Fruit fly (Drosophila melanogaster) whole organism, prepupa: ENCODE results near the gene GILT2.

ENCODE experiments used
- Blimp-1 ChIP-seq: fragments of 200-800 bp; sonication (Bioruptor generic); optimal IDR thresholded peaks from 3 replicates; lab custom pipeline; 2017; ENCODE audit warnings: missing biosample characterization, missing genetic modification characterization, mild to moderate bottlenecking, moderate library complexity, missing genetic modification reagents
- CG10631 ChIP-seq: fragments of 200-800 bp; sonication (Bioruptor generic); optimal IDR thresholded peaks from 2 replicates; lab custom pipeline; 2016; ENCODE audit warnings: missing biosample characterization, missing genetic modification characterization
- CG10669 ChIP-seq: fragments of 200-800 bp; sonication (Bioruptor generic); optimal IDR thresholded peaks from 3 replicates; lab custom pipeline; 2018; ENCODE audit warnings: missing biosample characterization, mild to moderate bottlenecking, missing genetic modification characterization, moderate library complexity
- CG11294 ChIP-seq: fragments of 200-800 bp; sonication (Bioruptor generic); IDR thresholded peaks from 2 replicates; pipeline ENCODE4 v1.3.6; 2022; ENCODE audit warnings: missing biosample characterization, missing genetic modification characterization
- CG11902 ChIP-seq: fragments of 200-800 bp; sonication (Bioruptor generic); optimal IDR thresholded peaks from 3 replicates; lab custom pipeline; 2016; ENCODE audit warnings: missing biosample characterization, missing genetic modification characterization
- CG15336 ChIP-seq: fragments of 200-800 bp; sonication (Bioruptor generic); IDR thresholded peaks from 2 replicates; pipeline ENCODE4 v1.3.6; 2022; ENCODE audit warnings: missing biosample characterization, missing genetic modification characterization
- CG3032 ChIP-seq: fragments of 200-800 bp; optimal IDR thresholded peaks from 2 replicates; lab custom pipeline; 2019; ENCODE audit warnings: missing biosample characterization, mild to moderate bottlenecking, missing genetic modification characterization, moderate library complexity
- CG31627 ChIP-seq: fragments of 200-800 bp; sonication (Bioruptor generic); optimal IDR thresholded peaks from 3 replicates; lab custom pipeline; 2016; ENCODE audit warnings: missing biosample characterization, missing genetic modification characterization
- CG32006 ChIP-seq: fragments of 200-800 bp; sonication (Bioruptor generic); optimal IDR thresholded peaks from 3 replicates; lab custom pipeline; 2017; ENCODE audit warnings: missing biosample characterization, mild to moderate bottlenecking, missing genetic modification characterization
- CG3919 ChIP-seq: fragments of 200-800 bp; sonication (Bioruptor generic); optimal IDR thresholded peaks from 3 replicates; lab custom pipeline; 2016; ENCODE audit warnings: missing biosample characterization, missing genetic modification characterization
- CG4318 ChIP-seq: fragments of 200-800 bp; sonication (Bioruptor generic); optimal IDR thresholded peaks from 3 replicates; lab custom pipeline; 2017; ENCODE audit warnings: missing biosample characterization, mild to moderate bottlenecking, missing genetic modification characterization
- CG6163 ChIP-seq: fragments of 200-800 bp; sonication (Bioruptor generic); IDR thresholded peaks from 3 replicates; pipeline ENCODE4 v1.3.6; 2022; ENCODE audit warnings: missing biosample characterization, missing genetic modification characterization
- CG6276 ChIP-seq: fragments of 200-800 bp; sonication (Bioruptor generic); optimal IDR thresholded peaks from 2 replicates; lab custom pipeline; 2017; ENCODE audit warnings: missing biosample characterization, mild to moderate bottlenecking, missing genetic modification characterization
- CG6792 ChIP-seq: fragments of 200-800 bp; sonication (Bioruptor generic); optimal IDR thresholded peaks from 3 replicates; lab custom pipeline; 2016; ENCODE audit warnings: missing biosample characterization, missing genetic modification characterization
- CG6808 ChIP-seq: fragments of 200-800 bp; sonication (Bioruptor generic); optimal IDR thresholded peaks from 3 replicates; lab custom pipeline; 2017; ENCODE audit warnings: missing biosample characterization, missing genetic modification characterization, mild to moderate bottlenecking, moderate library complexity, missing genetic modification reagents
- CG6854 ChIP-seq: fragments of 200-800 bp; sonication (Bioruptor generic); optimal IDR thresholded peaks from 2 replicates; lab custom pipeline; 2017; ENCODE audit warnings: missing biosample characterization, mild to moderate bottlenecking, missing genetic modification characterization
- CG8632 ChIP-seq: fragments of 200-800 bp; sonication (Bioruptor generic); optimal IDR thresholded peaks from 3 replicates; lab custom pipeline; 2016; ENCODE audit warnings: missing biosample characterization, missing genetic modification characterization
- CG9139 ChIP-seq: fragments of 200-800 bp; sonication (Bioruptor generic); optimal IDR thresholded peaks from 3 replicates; lab custom pipeline; 2017; ENCODE audit warnings: missing biosample characterization, mild to moderate bottlenecking, missing genetic modification characterization
- Eip75B ChIP-seq: fragments of 200-800 bp; sonication (Bioruptor generic); optimal IDR thresholded peaks from 3 replicates; lab custom pipeline; 2016; ENCODE audit warnings: missing biosample characterization, missing genetic modification characterization
- Eip93F ChIP-seq: fragments of 200-800 bp; sonication (Bioruptor generic); optimal IDR thresholded peaks from 2 replicates; lab custom pipeline; 2016; ENCODE audit warnings: missing biosample characterization, mild to moderate bottlenecking, missing genetic modification characterization
- Gug ChIP-seq: fragments of 200-800 bp; sonication (Bioruptor generic); IDR thresholded peaks from 2 replicates; pipeline ENCODE4 v1.3.6; 2022; ENCODE audit warnings: missing biosample characterization, missing genetic modification characterization
- Hr38 ChIP-seq: sonication (Bioruptor generic); optimal IDR thresholded peaks from 2 replicates; lab custom pipeline; 2016; ENCODE audit warnings: missing biosample characterization, missing genetic modification characterization
- Hr39 ChIP-seq: fragments of 200-800 bp; sonication (Bioruptor generic); optimal IDR thresholded peaks from 2 replicates; lab custom pipeline; 2016; ENCODE audit warnings: missing biosample characterization, missing genetic modification characterization
- Hr4 ChIP-seq: fragments of 200-800 bp; sonication (Bioruptor generic); optimal IDR thresholded peaks from 3 replicates; lab custom pipeline; 2016; ENCODE audit warnings: missing biosample characterization, missing genetic modification characterization
- Lpt ChIP-seq: fragments of 200-800 bp; sonication (Bioruptor generic); optimal IDR thresholded peaks from 3 replicates; lab custom pipeline; 2016; ENCODE audit warnings: missing biosample characterization, missing genetic modification characterization
- Met ChIP-seq: fragments of 200-800 bp; sonication (Bioruptor generic); optimal IDR thresholded peaks from 3 replicates; lab custom pipeline; 2016; ENCODE audit warnings: missing biosample characterization, missing genetic modification characterization
- OdsH ChIP-seq: fragments of 200-800 bp; sonication (Bioruptor generic); optimal IDR thresholded peaks from 3 replicates; lab custom pipeline; 2016; ENCODE audit warnings: missing biosample characterization, missing genetic modification characterization
- Smox ChIP-seq: fragments of 200-800 bp; sonication (Bioruptor generic); optimal IDR thresholded peaks from 3 replicates; lab custom pipeline; 2016; ENCODE audit warnings: missing biosample characterization, missing genetic modification characterization
- Sox102F ChIP-seq: fragments of 200-800 bp; sonication (Bioruptor generic); optimal IDR thresholded peaks from 2 replicates; lab custom pipeline; 2016; ENCODE audit warnings: missing biosample characterization, mild to moderate bottlenecking, missing genetic modification characterization
- achi ChIP-seq: fragments of 200-800 bp; sonication (Bioruptor generic); optimal IDR thresholded peaks from 3 replicates; lab custom pipeline; 2016; ENCODE audit warnings: missing biosample characterization, missing genetic modification characterization
- acj6 ChIP-seq: fragments of 200-800 bp; sonication (Bioruptor generic); optimal IDR thresholded peaks from 3 replicates; lab custom pipeline; 2016; ENCODE audit warnings: missing biosample characterization, missing genetic modification characterization
- cyc ChIP-seq: fragments of 200-800 bp; sonication (Bioruptor generic); optimal IDR thresholded peaks from 3 replicates; lab custom pipeline; 2016; ENCODE audit warnings: missing biosample characterization, missing genetic modification characterization
- dac ChIP-seq: fragments of 200-800 bp; sonication (Bioruptor generic); optimal IDR thresholded peaks from 2 replicates; lab custom pipeline; 2017; ENCODE audit warnings: missing biosample characterization, mild to moderate bottlenecking, missing genetic modification characterization
- dsx ChIP-seq: fragments of 200-800 bp; optimal IDR thresholded peaks from 3 replicates; lab custom pipeline; 2019; ENCODE audit warnings: missing biosample characterization, mild to moderate bottlenecking, missing genetic modification characterization, moderate library complexity; ENCODE audit not compliant: poor library complexity, severe bottlenecking
- esn ChIP-seq: fragments of 200-800 bp; sonication (Bioruptor generic); optimal IDR thresholded peaks from 2 replicates; lab custom pipeline; 2016; ENCODE audit warnings: missing biosample characterization, mild to moderate bottlenecking, missing genetic modification characterization, moderate library complexity
- fd59A ChIP-seq: fragments of 200-800 bp; sonication (Bioruptor generic); optimal IDR thresholded peaks from 2 replicates; lab custom pipeline; 2017; ENCODE audit warnings: missing biosample characterization, mild to moderate bottlenecking, missing genetic modification characterization, missing genetic modification reagents
- fd85E ChIP-seq: fragments of 200-800 bp; sonication (Bioruptor generic); optimal IDR thresholded peaks from 3 replicates; lab custom pipeline; 2016; ENCODE audit warnings: missing biosample characterization, missing genetic modification characterization
- fkh ChIP-seq: fragments of 200-800 bp; sonication (Bioruptor generic); optimal IDR thresholded peaks from 3 replicates; lab custom pipeline; 2017; ENCODE audit warnings: missing biosample characterization, mild to moderate bottlenecking, missing genetic modification characterization, moderate library complexity
- lz ChIP-seq: fragments of 200-800 bp; sonication (Bioruptor generic); optimal IDR thresholded peaks from 3 replicates; lab custom pipeline; 2016; ENCODE audit warnings: missing biosample characterization, missing genetic modification characterization
- net ChIP-seq: fragments of 200-800 bp; sonication (Bioruptor generic); optimal IDR thresholded peaks from 3 replicates; lab custom pipeline; 2016; ENCODE audit warnings: missing biosample characterization, missing genetic modification characterization
- pdm3 ChIP-seq: fragments of 200-800 bp; sonication (Bioruptor generic); optimal IDR thresholded peaks from 3 replicates; lab custom pipeline; 2016; ENCODE audit warnings: missing biosample characterization, missing genetic modification characterization
- spab ChIP-seq: fragments of 200-800 bp; sonication (Bioruptor generic); optimal IDR thresholded peaks from 2 replicates; lab custom pipeline; 2017; ENCODE audit warnings: missing biosample characterization, mild to moderate bottlenecking, missing genetic modification characterization, missing genetic modification reagents
- ss ChIP-seq, 2 experiments: fragments of 200-800 bp; sonication (Bioruptor generic); optimal IDR thresholded peaks; 2 replicates in 1 of 2; 3 replicates in 1 of 2; lab custom pipeline; 2017 to 2018; ENCODE audit warnings: mild to moderate bottlenecking in 2 of 2, missing biosample characterization in 2 of 2, missing genetic modification characterization in 2 of 2, moderate library complexity in 1 of 2
- svp ChIP-seq: fragments of 200-800 bp; sonication (Bioruptor generic); peaks from one replicate; lab custom pipeline; 2016; ENCODE audit warnings: missing biosample characterization, missing genetic modification characterization
- topi ChIP-seq: fragments of 200-800 bp; sonication (Bioruptor generic); optimal IDR thresholded peaks from 3 replicates; lab custom pipeline; 2016; ENCODE audit warnings: missing biosample characterization, missing genetic modification characterization

GILT2 gene

DNA sequence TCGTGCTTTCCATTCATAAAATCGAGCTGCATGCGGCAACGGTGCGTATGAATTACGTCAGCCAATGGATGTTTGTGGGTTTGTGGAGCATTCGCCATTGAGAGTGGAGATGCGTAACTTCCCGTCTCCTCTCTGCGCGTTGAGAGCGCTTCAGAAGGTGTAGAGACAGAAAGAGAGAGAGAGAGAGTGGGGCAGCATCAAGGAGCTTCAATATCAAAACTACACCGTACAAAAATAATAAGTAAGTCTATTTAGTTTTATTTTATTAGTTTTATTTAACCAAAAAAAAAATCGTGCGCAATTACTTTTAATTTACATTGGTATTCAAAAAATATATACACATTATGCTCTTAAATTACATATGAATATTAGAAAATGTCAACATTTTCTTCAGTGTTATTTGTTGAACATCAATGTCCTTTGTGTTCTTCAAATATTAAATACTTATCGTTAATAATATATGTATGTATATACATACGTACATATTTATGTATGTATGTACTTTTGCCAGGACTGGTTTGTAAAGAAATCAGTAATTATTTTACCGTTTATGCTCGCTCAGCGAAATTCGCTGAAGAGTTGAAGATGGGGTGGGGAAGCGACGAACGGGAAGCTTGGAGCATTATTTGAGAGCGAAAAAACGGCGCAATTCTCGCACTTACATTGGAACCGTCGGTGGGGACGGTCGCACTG, 44.1 kb downstream of the GILT2 start, which contains the start of gene CG10365 (continued):
- peak; percentile 14 for TF ChIP-seq CG6854
- peak; percentile 80 for TF ChIP-seq cyc (GFP tag; lab: Kevin White, UChicago)
- TF ChIP-seq Eip75B (GFP tag; lab: Kevin White, UChicago), result peak; percentile 80
- TF ChIP-seq ss (GFP tag; optimal IDR thresholded peaks at IDR 0.05; lab: Kevin White, UChicago), result peak; percentile 83 to 86
- peak; percentile 92 for TF ChIP-seq esn (GFP tag; lab: Kevin White, UChicago)
- TF ChIP-seq Blimp-1, result peak; percentile 59
- TF ChIP-seq fd59A (GFP tag; lab: Kevin White, UChicago), result peak; percentile 64
- TF ChIP-seq CG32006 (GFP tag; lab: Kevin White, UChicago), result peak; percentile 93
- TF ChIP-seq CG31627 (GFP tag; lab: Kevin White, UChicago), result peak; percentile 52
- TF ChIP-seq CG6808, result peak; percentile 77
- TF ChIP-seq lz (GFP tag; lab: Kevin White, UChicago), result peak; percentile 69
- TF ChIP-seq Sox102F (GFP tag; lab: Kevin White, UChicago), result peak; percentile 68
- peak; percentile 77; the same call in 1 of the 2 replicates for TF ChIP-seq CG11294 (GFP tag; lab: Robert Waterston, UW)
- TF ChIP-seq CG15336 (GFP tag; lab: Robert Waterston, UW), result peak; percentile 97
- peak; percentile 93 for TF ChIP-seq CG10631 (GFP tag; lab: Kevin White, UChicago)
- TF ChIP-seq CG6276 (GFP tag; lab: Kevin White, UChicago), result peak; percentile 89

DNA sequence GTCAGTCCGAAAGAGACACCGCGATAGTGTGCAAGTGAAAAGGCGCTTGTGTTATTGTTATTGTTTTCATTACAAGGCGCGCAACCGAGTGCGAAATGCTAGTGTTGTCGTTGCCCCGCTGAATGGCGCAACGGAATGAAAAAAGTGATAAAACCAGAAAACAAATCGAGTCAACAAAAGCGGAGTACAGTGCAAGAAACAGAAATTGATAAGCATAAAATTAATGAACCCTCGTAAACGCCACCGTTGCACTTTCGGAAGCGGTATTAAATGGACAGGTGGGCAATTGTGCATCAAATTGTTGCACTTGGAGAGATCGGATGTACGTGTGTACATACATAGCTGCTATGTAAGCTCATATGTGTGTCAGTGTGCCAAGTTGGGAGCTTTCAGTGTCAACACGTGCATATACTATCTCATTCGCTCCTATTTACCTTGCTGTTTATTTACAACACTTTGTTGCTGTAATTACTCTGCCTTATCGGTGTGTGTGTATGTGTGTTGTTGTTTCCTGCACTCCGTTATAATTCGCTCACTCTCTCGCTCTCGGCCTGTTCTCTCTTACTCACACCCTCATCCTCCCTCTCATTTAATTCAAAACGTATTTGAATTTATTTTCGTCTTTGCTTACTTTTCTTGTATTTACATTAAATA, 44.8 kb downstream of the GILT2 start:
- peak; percentile 6 for TF ChIP-seq CG6854
- TF ChIP-seq net, result no peak
- TF ChIP-seq CG31627 (GFP tag; lab: Kevin White, UChicago), result no peak
- peak; percentile 5 for TF ChIP-seq CG8632
- TF ChIP-seq topi, result peak; percentile 8
- TF ChIP-seq CG10669 (GFP tag; lab: Kevin White, UChicago), result peak; percentile 36
- TF ChIP-seq dsx (GFP tag; lab: Kevin White, UChicago), result peak; percentile 80
- TF ChIP-seq CG15336 (GFP tag; lab: Robert Waterston, UW), result peak; percentile 71
- peak; percentile 17 for TF ChIP-seq esn (GFP tag; lab: Kevin White, UChicago)
- peak; percentile 92 for TF ChIP-seq fkh
- TF ChIP-seq Hr38 (GFP tag; lab: Kevin White, UChicago), result no peak
- TF ChIP-seq CG11294 (GFP tag; lab: Robert Waterston, UW), result peak; percentile 10; the same call in 1 of the 2 replicates
- TF ChIP-seq lz (GFP tag; lab: Kevin White, UChicago), result peak; percentile 41
- TF ChIP-seq CG6792 (GFP tag; lab: Kevin White, UChicago), result peak; percentile 60
- TF ChIP-seq dac (GFP tag; lab: Kevin White, UChicago), result peak; percentile 6
- peak; percentile 15 for TF ChIP-seq Hr39 (GFP tag; lab: Kevin White, UChicago)
- peak; percentile 51 for TF ChIP-seq OdsH (GFP tag; lab: Kevin White, UChicago)
- TF ChIP-seq achi (GFP tag; lab: Kevin White, UChicago), result peak; percentile 21
- TF ChIP-seq CG6808, result peak; percentile 59
- TF ChIP-seq spab (GFP tag; lab: Kevin White, UChicago), result peak; percentile 20
- peak; percentile 75 for TF ChIP-seq svp (GFP tag; lab: Kevin White, UChicago)
- TF ChIP-seq CG11902 (GFP tag; lab: Kevin White, UChicago), result no peak
- TF ChIP-seq CG4318 (GFP tag; lab: Kevin White, UChicago), result no peak
- TF ChIP-seq fd85E (GFP tag; lab: Kevin White, UChicago), result no peak
- TF ChIP-seq CG6163, result peak; percentile 65
- peak; percentile 52; the same call in 1 of the 2 replicates for TF ChIP-seq Gug (GFP tag; lab: Robert Waterston, UW)
- TF ChIP-seq pdm3 (GFP tag; lab: Kevin White, UChicago), result peak; percentile 26
- TF ChIP-seq Blimp-1, result no peak
- TF ChIP-seq Hr4 (GFP tag; lab: Kevin White, UChicago), result peak; percentile 56
- TF ChIP-seq Eip93F (GFP tag; lab: Kevin White, UChicago), result no peak
- TF ChIP-seq Lpt (GFP tag; lab: Kevin White, UChicago), result no peak
- no peak for TF ChIP-seq Met
- TF ChIP-seq CG3032 (tag; lab: Kevin White, UChicago), result no peak
- peak; percentile 61 for TF ChIP-seq CG3919 (GFP tag; lab: Kevin White, UChicago)
- peak; percentile 46 for TF ChIP-seq CG9139 (GFP tag; lab: Kevin White, UChicago)
- TF ChIP-seq Eip75B (GFP tag; lab: Kevin White, UChicago), result peak; percentile 65
- TF ChIP-seq CG6276 (GFP tag; lab: Kevin White, UChicago), result peak; percentile 33
- TF ChIP-seq acj6 (GFP tag; lab: Kevin White, UChicago), result peak; percentile 13
- TF ChIP-seq Smox, result no peak
